Fruit fly (Drosophila melanogaster) whole organism, wandering third instar larva: ENCODE data around the gene stai.

Experiments used
- Abd-B ChIP-seq: fragments of >200 bp; optimal IDR thresholded peaks from 2 replicates; lab custom pipeline; 2017; ENCODE audit warnings: missing biosample characterization, missing genetic modification characterization
- CG32264 ChIP-seq: fragments of 200-800 bp; sonication (Bioruptor generic); optimal IDR thresholded peaks from 2 replicates; lab custom pipeline; 2016; ENCODE audit warnings: missing biosample characterization, missing genetic modification characterization
- CG9705 ChIP-seq: fragments of 200-800 bp; sonication (Bioruptor generic); optimal IDR thresholded peaks from 2 replicates; lab custom pipeline; 2018; ENCODE audit warnings: missing biosample characterization, mild to moderate bottlenecking, missing genetic modification characterization
- CrebA ChIP-seq: fragments of 200-800 bp; sonication (Bioruptor generic); optimal IDR thresholded peaks from 2 replicates; lab custom pipeline; 2016; ENCODE audit warnings: missing biosample characterization, mild to moderate bottlenecking, missing genetic modification characterization, borderline replicate concordance
- Dfd ChIP-seq: fragments of >200 bp; optimal IDR thresholded peaks from 2 replicates; lab custom pipeline; 2017; ENCODE audit warnings: missing biosample characterization, missing genetic modification characterization
- Dif ChIP-seq: fragments of 200-275, 200-300 bp; sonication (Bioruptor generic); optimal IDR thresholded peaks from 2 replicates; lab custom pipeline; 2018; ENCODE audit warnings: missing biosample characterization, missing genetic modification characterization; ENCODE audit not compliant: partially characterized antibody
- GATAd ChIP-seq: sonication (Bioruptor generic); optimal IDR thresholded peaks from 2 replicates; lab custom pipeline; 2016; ENCODE audit warnings: missing biosample characterization, missing genetic modification characterization
- HLH106 ChIP-seq: fragments of 200-800 bp; optimal IDR thresholded peaks from 3 replicates; lab custom pipeline; 2019; ENCODE audit warnings: missing biosample characterization, mild to moderate bottlenecking, missing genetic modification characterization, moderate library complexity
- Hnf4 ChIP-seq: fragments of 200-800 bp; sonication (Bioruptor generic); optimal IDR thresholded peaks from 2 replicates; lab custom pipeline; 2016; ENCODE audit warnings: missing biosample characterization, mild to moderate bottlenecking, missing genetic modification characterization
- Hr78 ChIP-seq: fragments of >200 bp; optimal IDR thresholded peaks from 2 replicates; lab custom pipeline; 2017; ENCODE audit warnings: missing biosample characterization, missing genetic modification characterization
- Hr83 ChIP-seq: fragments of 200-300 bp; sonication (Bioruptor generic); optimal IDR thresholded peaks from 2 replicates; lab custom pipeline; 2016; ENCODE audit warnings: missing biosample characterization, mild to moderate bottlenecking, missing genetic modification characterization, moderate library complexity; ENCODE audit not compliant: poor library complexity, severe bottlenecking
- Mio ChIP-seq: sonication (Bioruptor generic); optimal IDR thresholded peaks from 2 replicates; lab custom pipeline; 2016; ENCODE audit warnings: missing biosample characterization, missing genetic modification characterization
- Myc ChIP-seq: fragments of >200 bp; optimal IDR thresholded peaks from 2 replicates; lab custom pipeline; 2017
- N ChIP-seq: fragments of >200 bp; optimal IDR thresholded peaks from 2 replicates; lab custom pipeline; 2018; ENCODE audit warnings: missing biosample characterization, missing external identifiers, missing genetic modification characterization
- OdsH ChIP-seq: fragments of 200-800 bp; sonication (Bioruptor generic); optimal IDR thresholded peaks from 2 replicates; lab custom pipeline; 2016; ENCODE audit warnings: missing biosample characterization, mild to moderate bottlenecking, missing genetic modification characterization
- Rel ChIP-seq, 2 experiments: fragments of 200-800 bp; sonication (Bioruptor generic) in 1 of 2; optimal IDR thresholded peaks; 2 replicates in 1 of 2; 3 replicates in 1 of 2; lab custom pipeline; 2016 to 2019; ENCODE audit warnings: mild to moderate bottlenecking in 2 of 2, missing biosample characterization in 2 of 2, missing genetic modification characterization in 2 of 2, moderate library complexity in 1 of 2
- Sp1 ChIP-seq: fragments of 200-800 bp; sonication (Bioruptor generic); optimal IDR thresholded peaks from 3 replicates; lab custom pipeline; 2019; ENCODE audit warnings: missing biosample characterization, mild to moderate bottlenecking, missing genetic modification characterization, moderate library complexity
- Vsx2 ChIP-seq: fragments of 200-300, 225-300 bp; sonication (Bioruptor generic); optimal IDR thresholded peaks from 2 replicates; lab custom pipeline; 2018; ENCODE audit warnings: missing biosample characterization, missing genetic modification characterization; ENCODE audit not compliant: partially characterized antibody
- br ChIP-seq: fragments of 200-800 bp; sonication (Bioruptor generic); optimal IDR thresholded peaks from 2 replicates; lab custom pipeline; 2016; ENCODE audit warnings: missing biosample characterization, missing genetic modification characterization
- brk ChIP-seq: fragments of 200-800 bp; sonication (Bioruptor generic); optimal IDR thresholded peaks from 2 replicates; lab custom pipeline; 2016; ENCODE audit warnings: missing biosample characterization, mild to moderate bottlenecking, missing genetic modification characterization
- dmrt93B ChIP-seq: fragments of 200-800 bp; sonication (Bioruptor generic); optimal IDR thresholded peaks from 2 replicates; lab custom pipeline; 2018; ENCODE audit warnings: missing biosample characterization, mild to moderate bottlenecking, missing genetic modification characterization
- ey ChIP-seq: fragments of 200-800 bp; sonication (Bioruptor generic); optimal IDR thresholded peaks from 2 replicates; lab custom pipeline; 2016; ENCODE audit warnings: missing biosample characterization, missing genetic modification characterization
- foxo ChIP-seq, 2 experiments: fragments of 200-800 bp; sonication (Bioruptor generic); optimal IDR thresholded peaks; 2 replicates in 1 of 2; 3 replicates in 1 of 2; lab custom pipeline; 2016 to 2017; ENCODE audit warnings: missing biosample characterization in 2 of 2, missing genetic modification characterization in 2 of 2
- fru ChIP-seq: fragments of 200-800 bp; sonication (Bioruptor generic); optimal IDR thresholded peaks from 3 replicates; lab custom pipeline; 2016; ENCODE audit warnings: missing biosample characterization, mild to moderate bottlenecking, missing genetic modification characterization
- h ChIP-seq: fragments of 200-800 bp; sonication (Bioruptor generic); optimal IDR thresholded peaks from 3 replicates; lab custom pipeline; 2016; ENCODE audit warnings: missing biosample characterization, mild to moderate bottlenecking, missing genetic modification characterization
- jim ChIP-seq: fragments of 175-275, 200-325 bp; sonication (Bioruptor generic); optimal IDR thresholded peaks from 2 replicates; lab custom pipeline; 2016; ENCODE audit warnings: missing biosample characterization, mild to moderate bottlenecking, missing genetic modification characterization
- lola ChIP-seq: fragments of >200 bp; optimal IDR thresholded peaks from 2 replicates; lab custom pipeline; 2017; ENCODE audit warnings: missing biosample characterization, missing genetic modification characterization
- pan ChIP-seq: fragments of >200 bp; optimal IDR thresholded peaks from 2 replicates; lab custom pipeline; 2017
- psq ChIP-seq: fragments of 200-800 bp; sonication (Bioruptor generic); optimal IDR thresholded peaks from 3 replicates; lab custom pipeline; 2017; ENCODE audit warnings: missing biosample characterization, mild to moderate bottlenecking, missing genetic modification characterization, moderate library complexity
- rgr ChIP-seq: fragments of 200-800 bp; sonication (Bioruptor generic); optimal IDR thresholded peaks from 3 replicates; lab custom pipeline; 2016; ENCODE audit warnings: missing biosample characterization, mild to moderate bottlenecking, missing genetic modification characterization
- sage ChIP-seq: fragments of 200-800 bp; sonication (Bioruptor generic); optimal IDR thresholded peaks from 2 replicates; lab custom pipeline; 2016; ENCODE audit warnings: missing biosample characterization, mild to moderate bottlenecking, missing genetic modification characterization
- sv ChIP-seq: fragments of 200-800 bp; sonication (Bioruptor generic); optimal IDR thresholded peaks from 3 replicates; lab custom pipeline; 2016; ENCODE audit warnings: missing biosample characterization, missing genetic modification characterization
- tai ChIP-seq: sonication (Bioruptor generic); optimal IDR thresholded peaks from 2 replicates; lab custom pipeline; 2016; ENCODE audit warnings: missing biosample characterization, missing genetic modification characterization
- usp ChIP-seq: fragments of >200 bp; optimal IDR thresholded peaks from 2 replicates; lab custom pipeline; 2017; ENCODE audit warnings: missing biosample characterization, missing genetic modification characterization
- woc ChIP-seq: sonication (Bioruptor generic); optimal IDR thresholded peaks from 2 replicates; lab custom pipeline; 2016; ENCODE audit warnings: missing biosample characterization, mild to moderate bottlenecking, missing genetic modification characterization

stai gene

dm6 chr2L:6053874-6054469 lies 46.2 kb upstream of the stai start, which contains the start of gene CG13995:
TSS of gene CG13995 (plus strand) at chr2L:6054302.
- TF ChIP-seq usp (no peak), Dif (peak; percentile 33), foxo (GFP tag; optimal IDR thresholded peaks at IDR 0.05; lab: Kevin White, UChicago) (no peak)

dm6 chr2L:6060210-6060609 lies 40.0 kb upstream of the stai start, which contains the start of gene CG34180:
TSS of gene CG34180 (plus strand) at chr2L:6060510.
- TF ChIP-seq foxo (GFP tag; optimal IDR thresholded peaks at IDR 0.05; lab: Kevin White, UChicago), result no peak
- TF ChIP-seq Mio, result no peak
- no peak for TF ChIP-seq brk (GFP tag; lab: Kevin White, UChicago)
- no peak for TF ChIP-seq ey (GFP tag; lab: Kevin White, UChicago)
- TF ChIP-seq Rel (GFP tag; optimal IDR thresholded peaks at IDR 0.05; lab: Kevin White, UChicago), result no peak
- no peak for TF ChIP-seq Rel (tag; optimal IDR thresholded peaks at IDR 0.05; lab: Kevin White, UChicago)
- no peak for TF ChIP-seq CrebA
- TF ChIP-seq jim (GFP tag; lab: Kevin White, UChicago), result no peak
- no peak for TF ChIP-seq Hr78 (GFP tag; lab: Kevin White, UChicago)
- no peak for TF ChIP-seq usp
- no peak for TF ChIP-seq HLH106 (tag; lab: Kevin White, UChicago)
- TF ChIP-seq Myc (lab: Kevin White, UChicago), result no peak
- no peak for TF ChIP-seq Abd-B (GFP tag; lab: Kevin White, UChicago)
- TF ChIP-seq sv, result no peak
- TF ChIP-seq Hr83 (GFP tag; lab: Kevin White, UChicago), result no peak
- TF ChIP-seq Dif, result no peak
- TF ChIP-seq dmrt93B (GFP tag; lab: Kevin White, UChicago), result no peak

dm6 chr2L:6062382-6063082 lies 37.6 kb upstream of the stai start, which contains the start of the genes ND-51 and CG13994:
TSS of gene ND-51 (minus strand) at chr2L:6062757.
TSS of gene CG13994 (plus strand) at chr2L:6062989.
- TF ChIP-seq usp, result no peak
- TF ChIP-seq Vsx2, result no peak
- peak; percentile 66 for TF ChIP-seq Sp1
- TF ChIP-seq Abd-B (GFP tag; lab: Kevin White, UChicago), result no peak
- TF ChIP-seq tai (GFP tag; lab: Kevin White, UChicago), result no peak
- peak; percentile 50 for TF ChIP-seq sv
- peak; percentile 81 for TF ChIP-seq rgr (GFP tag; lab: Kevin White, UChicago)
- peak; percentile 51 for TF ChIP-seq psq (GFP tag; lab: Kevin White, UChicago)
- TF ChIP-seq brk (GFP tag; lab: Kevin White, UChicago), result no peak
- TF ChIP-seq ey (GFP tag; lab: Kevin White, UChicago), result peak; percentile 64
- TF ChIP-seq Rel (GFP tag; optimal IDR thresholded peaks at IDR 0.05; lab: Kevin White, UChicago), result no peak
- peak; percentile 66 for TF ChIP-seq Rel (tag; optimal IDR thresholded peaks at IDR 0.05; lab: Kevin White, UChicago)
- no peak for TF ChIP-seq sage (GFP tag; lab: Kevin White, UChicago)
- TF ChIP-seq N (GFP tag; lab: Kevin White, UChicago), result peak; percentile 63
- TF ChIP-seq Dfd, result no peak
- TF ChIP-seq OdsH (GFP tag; lab: Kevin White, UChicago), result peak; percentile 3
- TF ChIP-seq lola (GFP tag; lab: Kevin White, UChicago), result no peak
- no peak for TF ChIP-seq pan (lab: Kevin White, UChicago)
- TF ChIP-seq Myc (lab: Kevin White, UChicago), result no peak
- no peak for TF ChIP-seq Dif
- TF ChIP-seq woc (GFP tag; lab: Kevin White, UChicago), result peak; percentile 83
- TF ChIP-seq Mio, result no peak
- peak; percentile 53 for TF ChIP-seq CG32264 (GFP tag; lab: Kevin White, UChicago)
- no peak for TF ChIP-seq Hnf4 (GFP tag; lab: Kevin White, UChicago)
- no peak for TF ChIP-seq GATAd (GFP tag; lab: Kevin White, UChicago)
- peak; percentile 81 for TF ChIP-seq fru (GFP tag; lab: Kevin White, UChicago)
- peak; percentile 82 for TF ChIP-seq HLH106 (tag; lab: Kevin White, UChicago)
- TF ChIP-seq jim (GFP tag; lab: Kevin White, UChicago), result no peak
- peak; percentile 63 for TF ChIP-seq dmrt93B (GFP tag; lab: Kevin White, UChicago)
- peak; percentile 3 for TF ChIP-seq Hr78 (GFP tag; lab: Kevin White, UChicago)
- TF ChIP-seq h, result peak; percentile 84
- no peak for TF ChIP-seq CrebA
- no peak for TF ChIP-seq br (GFP tag; lab: Kevin White, UChicago)
- TF ChIP-seq CG9705 (GFP tag; lab: Kevin White, UChicago), result peak; percentile 71
- peak in 1 of 2 experiments; percentile 87 for TF ChIP-seq foxo (GFP tag; optimal IDR thresholded peaks at IDR 0.05; lab: Kevin White, UChicago)
- peak; percentile 58 for TF ChIP-seq Hr83 (GFP tag; lab: Kevin White, UChicago)
